Fruit fly (Drosophila melanogaster): Measurements from ENCODE around the gene shep.
A peak's percentile ranks its signal among the peaks of the same experiment; 100 is the strongest.

DNA sequence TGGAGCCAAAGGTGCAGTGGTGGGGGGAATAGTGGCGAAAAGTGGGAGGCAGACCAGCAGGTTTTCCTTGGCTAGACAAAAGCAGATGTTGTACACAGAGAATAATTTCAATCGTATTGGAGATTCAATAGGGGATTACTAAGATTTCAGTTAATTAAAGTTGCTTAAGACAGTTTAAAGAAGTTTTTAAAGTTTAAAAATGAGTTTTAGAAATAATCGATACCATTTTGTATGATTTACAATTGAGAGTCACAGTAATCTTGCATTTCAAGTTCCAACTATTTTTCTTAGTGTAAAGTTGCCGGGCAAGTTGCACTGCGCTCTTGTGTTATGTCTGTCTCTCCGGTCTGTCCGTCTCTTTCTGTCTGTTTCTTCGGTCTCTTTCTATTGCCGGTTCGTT is 28.9 kb downstream of the shep start:
- TF ChIP-seq sv (GFP tag; optimal IDR thresholded peaks at IDR 0.05) = no peak
- peak; percentile 46 for TF ChIP-seq CG9705 (GFP tag; optimal IDR thresholded peaks at IDR 0.05)
- TF ChIP-seq jim (GFP tag; optimal IDR thresholded peaks at IDR 0.05) = no peak
- TF ChIP-seq Hr78 (GFP tag; optimal IDR thresholded peaks at IDR 0.05) = no peak
